Worm (Caenorhabditis elegans): ENCODE results near the gene irld-23.

Gene irld-23

DNA sequence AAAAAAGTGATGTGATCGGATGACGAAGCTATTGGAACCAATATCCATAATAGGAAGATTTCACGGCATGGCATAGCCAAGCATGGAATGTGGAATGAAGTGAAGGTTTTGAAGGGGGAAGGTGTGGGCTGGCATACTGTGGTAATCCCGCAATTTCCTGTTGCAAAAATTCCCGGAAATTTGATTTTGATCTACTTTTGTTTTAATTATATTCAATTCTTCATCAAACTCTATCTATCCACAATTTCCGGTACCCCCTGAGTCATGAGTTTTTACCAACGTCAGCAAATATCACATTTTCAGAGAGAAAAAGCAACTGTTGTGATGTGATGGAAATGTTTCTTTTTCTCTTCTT lies 25.0 kb downstream of the irld-23 start, which contains the start of gene gcy-11:
Gene gcy-11, minus strand, starts transcription at position 101 of the 355 bp plus-strand sequence.
- no peak for TF ChIP-seq ctbp-1 (GFP tag; IDR thresholded peaks at IDR 0.05)
- 0 out of 2 replicates have a peak, but pooled peaks have one; percentile 11 for TF ChIP-seq lim-7 (GFP tag; IDR thresholded peaks at IDR 0.05)
- no peak for TF ChIP-seq rbr-2 (tag; optimal IDR thresholded peaks at IDR 0.05)
- no peak for TF ChIP-seq sdz-12 (GFP tag; optimal IDR thresholded peaks at IDR 0.05)
- no peak for TF ChIP-seq zfp-2 (tag; optimal IDR thresholded peaks at IDR 0.05)
- TF ChIP-seq dmd-8 (GFP tag; IDR thresholded peaks at IDR 0.05): 0 out of 2 replicates have a peak, but pooled peaks have one; percentile 13
- TF ChIP-seq aha-1 (tag): peak; percentile 80
- TF ChIP-seq unc-62 (GFP tag; optimal IDR thresholded peaks at IDR 0.05 in 1 of 2): peak in 1 of 2 experiments; percentile 11
- no peak for TF ChIP-seq unc-62 (tag; optimal IDR thresholded peaks at IDR 0.05)

DNA sequence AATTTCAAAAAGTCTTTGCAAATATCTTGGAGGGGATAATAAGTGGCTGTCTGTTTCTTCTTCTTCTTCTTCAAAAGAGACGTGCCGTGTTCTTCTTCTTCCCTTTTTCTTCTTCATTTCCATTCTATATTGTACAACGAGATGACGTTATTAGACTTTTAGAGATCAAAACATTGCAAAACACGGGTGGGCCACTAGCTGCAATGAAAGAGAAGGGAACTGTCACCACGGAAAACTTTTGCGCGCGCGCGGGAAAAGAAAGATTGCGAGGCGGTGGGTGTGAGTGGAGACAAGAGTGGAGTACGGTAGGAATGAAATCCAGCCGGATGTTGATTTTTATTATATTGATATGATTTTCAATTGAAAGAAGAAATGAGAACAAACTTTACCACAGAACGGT lies 26.4 kb downstream of the irld-23 start:
- TF ChIP-seq saeg-2 (GFP tag; IDR thresholded peaks at IDR 0.05): no peak
- TF ChIP-seq rbr-2 (tag; optimal IDR thresholded peaks at IDR 0.05): no peak
- no peak for TF ChIP-seq snpc-1.2 (GFP tag; IDR thresholded peaks at IDR 0.05)
- TF ChIP-seq fos-1 (tag; optimal IDR thresholded peaks at IDR 0.05): no peak
- TF ChIP-seq T26A8.4 (GFP tag; IDR thresholded peaks at IDR 0.05): no peak
- TF ChIP-seq hlh-30 (tag; optimal IDR thresholded peaks at IDR 0.05; ENCODE audit: insufficient read depth): peak; percentile 25
- TF ChIP-seq lin-39 (tag; optimal IDR thresholded peaks at IDR 0.05): no peak
- TF ChIP-seq ceh-28 (tag; optimal IDR thresholded peaks at IDR 0.05): no peak
- TF ChIP-seq F49E8.2 (tag; optimal IDR thresholded peaks at IDR 0.05; ENCODE audit: borderline replicate concordance): no peak
- TF ChIP-seq lin-38 (GFP tag; IDR thresholded peaks at IDR 0.05): no peak
- no peak for TF ChIP-seq tag-97 (GFP tag; IDR thresholded peaks at IDR 0.05)
- no peak for TF ChIP-seq ceh-62 (tag; optimal IDR thresholded peaks at IDR 0.05)
- TF ChIP-seq pha-4 (GFP tag; IDR thresholded peaks at IDR 0.05): no peak
- TF ChIP-seq pha-4 (tag; optimal IDR thresholded peaks at IDR 0.05): no peak
- no peak for TF ChIP-seq zfp-2 (tag; optimal IDR thresholded peaks at IDR 0.05)
- no peak for TF ChIP-seq nhr-25 (tag; optimal IDR thresholded peaks at IDR 0.05; ENCODE audit: borderline replicate concordance, insufficient read depth)
- TF ChIP-seq F37D6.2 (tag; optimal IDR thresholded peaks at IDR 0.05): no peak
- no peak for TF ChIP-seq mdt-29 (GFP tag; IDR thresholded peaks at IDR 0.05)
- no peak for TF ChIP-seq daf-16 (GFP tag; optimal IDR thresholded peaks at IDR 0.05)
- no peak for TF ChIP-seq daf-16 (tag; optimal IDR thresholded peaks at IDR 0.05)
- peak; percentile 35 for TF ChIP-seq hlh-11 (tag; optimal IDR thresholded peaks at IDR 0.05)
- no peak for TF ChIP-seq ZK337.2 (GFP tag; IDR thresholded peaks at IDR 0.05)
- no peak for TF ChIP-seq daf-8 (GFP tag; IDR thresholded peaks at IDR 0.05)
- TF ChIP-seq nhr-28 (tag; optimal IDR thresholded peaks at IDR 0.05): peak; percentile 56
- TF ChIP-seq nhr-6 (tag; optimal IDR thresholded peaks at IDR 0.05): no peak
- no peak for TF ChIP-seq ama-1 (optimal IDR thresholded peaks at IDR 0.05)
- TF ChIP-seq nhr-48 (tag; optimal IDR thresholded peaks at IDR 0.05): no peak
- TF ChIP-seq ZK546.5 (tag; optimal IDR thresholded peaks at IDR 0.05): no peak
- TF ChIP-seq mes-2 (tag; optimal IDR thresholded peaks at IDR 0.05; ENCODE audit: poor library complexity, severe bottlenecking): peak; percentile 15
- no peak for TF ChIP-seq D1046.2 (GFP tag; IDR thresholded peaks at IDR 0.05)
- peak in 1 of 2 experiments; percentile 22 for TF ChIP-seq mdl-1 (tag; optimal IDR thresholded peaks at IDR 0.05)
- TF ChIP-seq nhr-76 (tag; optimal IDR thresholded peaks at IDR 0.05): no peak
- TF ChIP-seq madf-9 (GFP tag; conservative IDR thresholded peaks at IDR 0.05): no peak
- TF ChIP-seq T20F7.1 (GFP tag; optimal IDR thresholded peaks at IDR 0.05): no peak
- no peak for TF ChIP-seq R02D3.7 (tag; optimal IDR thresholded peaks at IDR 0.05)
- no peak for TF ChIP-seq ces-1 (GFP tag; optimal IDR thresholded peaks at IDR 0.05)
- no peak for TF ChIP-seq vab-7 (GFP tag; IDR thresholded peaks at IDR 0.05)
- peak in 1 of 2 experiments; percentile 97 for TF ChIP-seq unc-62 (GFP tag; optimal IDR thresholded peaks at IDR 0.05 in 1 of 2)
- no peak for TF ChIP-seq unc-62 (tag; optimal IDR thresholded peaks at IDR 0.05)
- TF ChIP-seq jun-1 (tag; optimal IDR thresholded peaks at IDR 0.05): no peak
- peak; percentile 44 for TF ChIP-seq aha-1 (tag)
- no peak for TF ChIP-seq nhr-10 (tag; optimal IDR thresholded peaks at IDR 0.05)
- no peak for TF ChIP-seq dmd-6 (GFP tag; IDR thresholded peaks at IDR 0.05)
- no peak for TF ChIP-seq hmg-1.1 (GFP tag; IDR thresholded peaks at IDR 0.05)
- TF ChIP-seq dpl-1 (GFP tag; optimal IDR thresholded peaks at IDR 0.05): peak; percentile 19
